Worm (Caenorhabditis elegans) whole organism, L4 larva: ENCODE measurements around the gene pepm-1.

Experiments
- D1046.2 ChIP-seq: fragments of 200-800 bp; sonication (Bioruptor generic); IDR thresholded peaks from 2 replicates; pipeline ENCODE4 v1.3.6; 2022; ENCODE audit warnings: missing genetic modification characterization, missing compliant biosample characterization
- F26F4.8 ChIP-seq: fragments of 200-800 bp; sonication (Bioruptor generic); conservative IDR thresholded peaks from 2 replicates; pipeline ENCODE4 v1.3.6; 2022; ENCODE audit warnings: missing genetic modification characterization, missing compliant biosample characterization
- Y105C5A.15 ChIP-seq: fragments of 200-800 bp; sonication (Bioruptor generic); IDR thresholded peaks from 2 replicates; pipeline ENCODE4 v1.3.6; 2022; ENCODE audit warnings: missing genetic modification characterization, missing compliant biosample characterization
- Y5F2A.4 ChIP-seq: fragments of 200-800 bp; sonication (Bioruptor generic); optimal IDR thresholded peaks from 2 replicates; lab custom pipeline; 2018; ENCODE audit warnings: mild to moderate bottlenecking, missing genetic modification characterization, missing compliant biosample characterization
- ZK337.2 ChIP-seq: fragments of 200-800 bp; sonication (Bioruptor generic); IDR thresholded peaks from 2 replicates; pipeline ENCODE4 v1.3.6; 2022; ENCODE audit warnings: missing genetic modification reagents, missing genetic modification characterization, missing compliant biosample characterization
- aha-1 ChIP-seq: fragments of 150-350 bp; peaks from one replicate; lab custom pipeline; 2014; ENCODE audit warnings: missing biosample characterization, missing genetic modification characterization
- ama-1 ChIP-seq: fragments of 150-350 bp; optimal IDR thresholded peaks from 2 replicates; lab custom pipeline; 2014; ENCODE audit warnings: inconsistent platforms, mixed read lengths
- arid-1 ChIP-seq: fragments of 200-800 bp; sonication (Bioruptor generic); conservative IDR thresholded peaks from 2 replicates; pipeline ENCODE4 v1.3.6; 2022; ENCODE audit warnings: missing genetic modification reagents, missing genetic modification characterization, missing compliant biosample characterization
- ceh-20 ChIP-seq: fragments of 200-800 bp; sonication (Bioruptor generic); IDR thresholded peaks from 2 replicates; pipeline ENCODE4 v1.3.6; 2022; ENCODE audit warnings: missing genetic modification reagents, missing genetic modification characterization, missing compliant biosample characterization
- ceh-32 ChIP-seq: sonication (generic microtip); optimal IDR thresholded peaks from 2 replicates; lab custom pipeline; 2016; ENCODE audit warnings: mild to moderate bottlenecking, missing genetic modification characterization, missing compliant biosample characterization; ENCODE audit not compliant: poor library complexity
- cey-2 ChIP-seq: sonication (generic microtip); optimal IDR thresholded peaks from 3 replicates; lab custom pipeline; 2017; ENCODE audit warnings: missing genetic modification characterization, mild to moderate bottlenecking, missing compliant biosample characterization, antibody characterized with exemption, borderline replicate concordance; ENCODE audit not compliant: insufficient read depth
- ctbp-1 ChIP-seq: fragments of 200-800 bp; sonication (Bioruptor generic); IDR thresholded peaks from 2 replicates; pipeline ENCODE4 v1.3.6; 2022; ENCODE audit warnings: missing genetic modification reagents, missing genetic modification characterization, missing compliant biosample characterization
- duxl-1 ChIP-seq: sonication (generic microtip); optimal IDR thresholded peaks from 2 replicates; lab custom pipeline; 2016; ENCODE audit warnings: mild to moderate bottlenecking, missing genetic modification characterization, moderate library complexity, missing compliant biosample characterization; ENCODE audit not compliant: poor library complexity
- dve-1 ChIP-seq: sonication (generic microtip); optimal IDR thresholded peaks from 2 replicates; lab custom pipeline; 2017; ENCODE audit warnings: antibody characterized with exemption, mild to moderate bottlenecking, missing genetic modification characterization, missing compliant biosample characterization; ENCODE audit not compliant: insufficient read depth
- egl-27 ChIP-seq: sonication (generic microtip); optimal IDR thresholded peaks from 3 replicates; lab custom pipeline; 2017; ENCODE audit warnings: missing biosample characterization, missing genetic modification reagents, missing genetic modification characterization
- fkh-10 ChIP-seq: fragments of 150-350 bp; optimal IDR thresholded peaks from 2 replicates; lab custom pipeline; 2014; ENCODE audit warnings: missing biosample characterization, missing genetic modification reagents, missing genetic modification characterization
- hif-1 ChIP-seq, 2 experiments: sonication (generic microtip); optimal IDR thresholded peaks; 2 replicates each; lab custom pipeline; 2016 to 2017; ENCODE audit warnings: missing compliant biosample characterization in 2 of 2, missing genetic modification characterization in 2 of 2, missing genetic modification reagents in 2 of 2, missing genotype in 2 of 2, mild to moderate bottlenecking in 1 of 2
- hlh-11 ChIP-seq: fragments of 200-800 bp; sonication (Bioruptor generic); optimal IDR thresholded peaks from 2 replicates; lab custom pipeline; 2018; ENCODE audit warnings: mild to moderate bottlenecking, missing genetic modification characterization, missing compliant biosample characterization
- lin-1 ChIP-seq: fragments of 200-800 bp; sonication (Bioruptor generic); IDR thresholded peaks from 2 replicates; pipeline ENCODE4 v1.3.6; 2022; ENCODE audit warnings: missing genetic modification reagents, missing genetic modification characterization, missing compliant biosample characterization
- lin-38 ChIP-seq: fragments of 200-800 bp; sonication (Bioruptor generic); IDR thresholded peaks from 2 replicates; pipeline ENCODE4 v1.3.6; 2022; ENCODE audit warnings: missing genetic modification reagents, missing genetic modification characterization, missing compliant biosample characterization
- lin-39 ChIP-seq: fragments of 150-350 bp; optimal IDR thresholded peaks from 2 replicates; lab custom pipeline; 2014; ENCODE audit warnings: missing biosample characterization, missing genetic modification reagents, missing genetic modification characterization
- lsy-2 ChIP-seq, 2 experiments: fragments of 150-350 bp in 1 of 2; sonication (generic microtip) in 1 of 2; optimal IDR thresholded peaks; 2 replicates each; lab custom pipeline; 2014 to 2017; ENCODE audit warnings: missing biosample characterization in 2 of 2, missing genetic modification characterization in 2 of 2
- madf-5 ChIP-seq, 2 experiments: fragments of 200-800 bp; sonication (Bioruptor generic); IDR thresholded peaks; 2 replicates each; pipeline ENCODE4 v1.3.6; 2022; ENCODE audit warnings: missing compliant biosample characterization in 2 of 2, missing genetic modification characterization in 2 of 2
- madf-9 ChIP-seq: fragments of 200-800 bp; sonication (Bioruptor generic); conservative IDR thresholded peaks from 2 replicates; pipeline ENCODE4 v1.3.6; 2022; ENCODE audit warnings: missing genetic modification reagents, missing genetic modification characterization, missing compliant biosample characterization
- mdl-1 ChIP-seq, 2 experiments: fragments of 150-350 bp in 1 of 2; sonication (generic microtip) in 1 of 2; optimal IDR thresholded peaks; 2 replicates each; lab custom pipeline; 2014 to 2017; ENCODE audit warnings: missing biosample characterization in 2 of 2, missing genetic modification characterization in 2 of 2
- mes-2 ChIP-seq: sonication (generic microtip); optimal IDR thresholded peaks from 2 replicates; lab custom pipeline; 2016; ENCODE audit warnings: missing genotype, mild to moderate bottlenecking, missing genetic modification characterization, missing compliant biosample characterization; ENCODE audit not compliant: poor library complexity, severe bottlenecking
- mxl-2 ChIP-seq: fragments of 200-800 bp; sonication (Bioruptor generic); conservative IDR thresholded peaks from 2 replicates; pipeline ENCODE4 v1.3.6; 2022; ENCODE audit warnings: missing genetic modification reagents, missing genetic modification characterization, missing compliant biosample characterization
- mxl-3 ChIP-seq: fragments of 200-800 bp; sonication (Bioruptor generic); optimal IDR thresholded peaks from 2 replicates; lab custom pipeline; 2018; ENCODE audit warnings: mild to moderate bottlenecking, missing genetic modification characterization, missing compliant biosample characterization
- nhr-11 ChIP-seq: fragments of 150-350 bp; optimal IDR thresholded peaks from 2 replicates; lab custom pipeline; 2014; ENCODE audit warnings: missing biosample characterization, missing genetic modification characterization
- nhr-237 ChIP-seq: sonication (generic microtip); optimal IDR thresholded peaks from 2 replicates; lab custom pipeline; 2017; ENCODE audit warnings: missing biosample characterization, missing genetic modification characterization
- nhr-25 ChIP-seq: sonication (generic microtip); optimal IDR thresholded peaks from 2 replicates; lab custom pipeline; 2017; ENCODE audit warnings: missing genetic modification characterization, mild to moderate bottlenecking, missing compliant biosample characterization, antibody characterized with exemption, moderate library complexity, borderline replicate concordance; ENCODE audit not compliant: insufficient read depth
- nhr-42 ChIP-seq: fragments of 200-800 bp; sonication (Bioruptor generic); IDR thresholded peaks from 2 replicates; pipeline ENCODE4 v1.3.6; 2022; ENCODE audit warnings: missing genetic modification characterization, missing compliant biosample characterization
- nhr-48 ChIP-seq: sonication (generic microtip); optimal IDR thresholded peaks from 2 replicates; lab custom pipeline; 2016; ENCODE audit warnings: mild to moderate bottlenecking, missing genetic modification characterization, missing compliant biosample characterization
- nhr-6 ChIP-seq: fragments of 150-350 bp; optimal IDR thresholded peaks from 2 replicates; lab custom pipeline; 2014; ENCODE audit warnings: missing biosample characterization, missing genetic modification characterization
- nhr-77 ChIP-seq: fragments of 150-350 bp; optimal IDR thresholded peaks from 2 replicates; lab custom pipeline; 2014; ENCODE audit warnings: missing biosample characterization, missing genetic modification characterization
- pha-4 ChIP-seq, 2 experiments: fragments of 150-350 bp in 1 of 2; fragments of 200-800 bp in 1 of 2; sonication (Bioruptor generic) in 1 of 2; IDR thresholded peaks in 1 of 2; optimal IDR thresholded peaks in 1 of 2; 2 replicates each; pipeline versions ENCODE4 v1.3.6 to Lab custom; 2014 to 2022; ENCODE audit warnings: missing genetic modification characterization in 2 of 2, missing genetic modification reagents in 2 of 2, missing biosample characterization in 1 of 2, missing compliant biosample characterization in 1 of 2
- rbr-2 ChIP-seq: sonication (generic microtip); optimal IDR thresholded peaks from 2 replicates; lab custom pipeline; 2016; ENCODE audit warnings: missing genotype, missing genetic modification characterization, missing compliant biosample characterization
- saeg-2 ChIP-seq: fragments of 200-800 bp; sonication (Bioruptor generic); IDR thresholded peaks from 2 replicates; pipeline ENCODE4 v1.3.6; 2022; ENCODE audit warnings: missing genetic modification reagents, missing genetic modification characterization, missing compliant biosample characterization
- skn-1 ChIP-seq: fragments of 150-350 bp; optimal IDR thresholded peaks from 2 replicates; lab custom pipeline; 2014; ENCODE audit warnings: missing biosample characterization, missing genetic modification characterization
- spr-3 ChIP-seq: fragments of 200-800 bp; sonication (Bioruptor generic); optimal IDR thresholded peaks from 2 replicates; lab custom pipeline; 2018; ENCODE audit warnings: mild to moderate bottlenecking, missing genetic modification characterization, missing compliant biosample characterization
- tra-1 ChIP-seq: fragments of 200-800 bp; sonication (Bioruptor generic); IDR thresholded peaks from 2 replicates; pipeline ENCODE4 v1.3.6; 2022; ENCODE audit warnings: missing genetic modification reagents, missing genetic modification characterization, missing compliant biosample characterization
- unc-130 ChIP-seq: sonication (generic microtip); optimal IDR thresholded peaks from 2 replicates; lab custom pipeline; 2016; ENCODE audit warnings: missing genetic modification reagents, missing genetic modification characterization, missing compliant biosample characterization
- unc-62 ChIP-seq, 3 experiments: fragments of 150-350 bp in 1 of 3; sonication (generic microtip); optimal IDR thresholded peaks in 2 of 3; peaks in 1 of 3; 1 replicate in 1 of 3; 2 replicates in 2 of 3; lab custom pipeline; 2014 to 2017; ENCODE audit warnings: missing biosample characterization in 3 of 3, missing genetic modification characterization in 3 of 3, missing genetic modification reagents in 3 of 3, missing genotype in 1 of 3
- zag-1 ChIP-seq: fragments of 150-350 bp; optimal IDR thresholded peaks from 2 replicates; lab custom pipeline; 2014; ENCODE audit warnings: missing biosample characterization, missing genetic modification characterization

The pepm-1 gene

DNA sequence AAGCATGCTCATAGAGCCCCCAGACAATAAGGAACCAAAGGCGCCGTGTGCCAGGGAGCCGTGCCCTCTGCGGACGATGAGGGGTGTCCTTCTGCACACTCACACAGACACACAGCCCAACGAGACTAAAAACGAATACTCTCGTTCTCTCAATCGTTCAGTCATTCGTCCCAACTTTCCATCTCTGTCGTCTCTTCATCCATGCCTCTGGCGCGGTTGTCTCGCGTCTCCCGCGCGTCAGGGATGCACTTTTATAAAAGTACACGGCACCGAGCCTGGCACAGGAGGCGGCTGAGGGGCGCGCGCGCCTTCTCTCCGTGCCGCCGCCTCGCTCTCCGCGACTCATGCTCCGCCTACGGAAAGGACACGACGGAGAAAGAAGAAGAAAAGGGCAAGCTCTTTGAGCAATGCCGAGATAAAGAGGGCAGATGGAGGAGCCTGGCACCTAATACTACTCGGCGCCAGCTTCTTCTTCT, 37.6 kb downstream of the pepm-1 start (continued):
- TF ChIP-seq saeg-2 (GFP tag; lab: Robert Waterston, UW) (0 out of 2 replicates have a peak, but pooled peaks have one; percentile 80), nhr-237 (tag; lab: Kevin White, UChicago) (no peak), lsy-2 (tag; optimal IDR thresholded peaks at IDR 0.05; lab: Kevin White, UChicago) (peak; percentile 65 to 79), nhr-77 (tag; lab: Kevin White, UChicago) (no peak), lin-1 (no peak), pha-4 (GFP tag; IDR thresholded peaks at IDR 0.05; lab: Robert Waterston, UW) (peak; percentile 74; the same call in 1 of the 2 replicates), pha-4 (tag; optimal IDR thresholded peaks at IDR 0.05; lab: Kevin White, UChicago) (no peak), nhr-25 (peak; percentile 22), lin-39 (no peak), ZK337.2 (GFP tag; lab: Robert Waterston, UW) (no peak), fkh-10 (GFP tag; lab: Kevin White, UChicago) (peak; percentile 52), mdl-1 (tag; optimal IDR thresholded peaks at IDR 0.05; lab: Kevin White, UChicago) (peak; percentile 87 to 92), nhr-42 (GFP tag; lab: Robert Waterston, UW) (0 out of 2 replicates have a peak, but pooled peaks have one; percentile 56), ceh-20 (GFP tag; lab: Robert Waterston, UW) (peak; percentile 66; the same call in 1 of the 2 replicates), hif-1 (tag; optimal IDR thresholded peaks at IDR 0.05; lab: Kevin White, UChicago) (peak in 1 of 2 experiments; percentile 82), skn-1 (tag; lab: Kevin White, UChicago) (no peak), aha-1 (tag; lab: Kevin White, UChicago) (peak; percentile 96), arid-1 (GFP tag; lab: Robert Waterston, UW) (peak; percentile 50; the same call in 1 of the 2 replicates), F26F4.8 (no peak), zag-1 (no peak), egl-27 (tag; lab: Kevin White, UChicago) (peak; percentile 58), unc-130 (GFP tag; lab: Kevin White, UChicago) (no peak), spr-3 (GFP tag; lab: Kevin White, UChicago) (peak; percentile 33), madf-5 (GFP tag; IDR thresholded peaks at IDR 0.05; lab: Robert Waterston, UW) (no peak), mxl-3 (GFP tag; lab: Kevin White, UChicago) (peak; percentile 76), ceh-32 (tag; lab: Kevin White, UChicago) (peak; percentile 65), nhr-11 (tag; lab: Kevin White, UChicago) (peak; percentile 64), unc-62 (GFP tag; optimal IDR thresholded peaks at IDR 0.05 in 1 of 2; lab: Kevin White, UChicago) (peak in 1 of 2 experiments; percentile 52), unc-62 (tag; optimal IDR thresholded peaks at IDR 0.05; lab: Kevin White, UChicago) (no peak), lin-38 (peak; percentile 55), ctbp-1 (GFP tag; lab: Robert Waterston, UW) (peak; percentile 90), Y5F2A.4 (GFP tag; lab: Kevin White, UChicago) (no peak), nhr-48 (tag; lab: Kevin White, UChicago) (peak; percentile 87), ama-1 (lab: Kevin White, UChicago) (no peak), madf-9 (GFP tag; lab: Robert Waterston, UW) (peak; percentile 99)

DNA sequence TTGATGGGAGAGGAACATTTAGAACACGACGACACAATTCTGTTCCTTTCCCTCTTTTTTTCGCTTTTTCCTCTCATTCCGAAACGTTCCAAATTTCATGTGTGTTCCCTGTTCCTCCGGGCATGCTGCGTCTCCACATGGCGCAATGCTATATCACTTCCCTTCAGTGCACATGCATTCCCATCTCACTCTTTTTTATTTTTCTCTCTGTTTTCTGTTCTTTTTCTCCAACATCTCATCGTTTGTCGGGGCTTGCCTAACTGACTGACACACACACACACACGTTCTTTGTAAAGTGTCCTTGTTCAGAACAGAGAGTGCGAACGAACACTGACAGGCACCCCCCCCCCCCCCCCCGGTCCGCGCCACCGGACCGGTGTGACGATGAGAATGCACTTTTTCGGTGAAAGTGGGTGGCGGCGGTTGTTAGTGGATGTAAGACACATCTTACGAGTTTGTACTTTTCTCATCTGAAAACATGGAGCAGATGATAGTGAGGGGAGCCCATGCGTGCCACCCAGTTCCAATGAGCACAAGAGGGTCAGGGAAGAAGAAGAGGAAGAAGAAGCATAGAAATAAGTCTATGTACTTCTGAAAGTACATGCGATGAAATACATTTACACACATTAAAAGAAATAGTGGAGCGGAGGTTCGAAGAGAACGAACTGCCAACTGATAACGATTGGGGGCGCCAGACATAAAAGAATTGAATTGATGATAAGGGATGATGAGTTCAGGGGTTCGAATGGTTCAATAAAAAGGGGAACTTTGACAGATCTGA, 39.6 kb downstream of the pepm-1 start:
- no peak for TF ChIP-seq arid-1 (GFP tag; lab: Robert Waterston, UW)
- peak; percentile 55 for TF ChIP-seq ceh-20 (GFP tag; lab: Robert Waterston, UW)
- peak; percentile 90 for TF ChIP-seq nhr-25
- peak in 1 of 2 experiments; percentile 52 for TF ChIP-seq hif-1 (tag; optimal IDR thresholded peaks at IDR 0.05; lab: Kevin White, UChicago)
- TF ChIP-seq egl-27 (tag; lab: Kevin White, UChicago), result no peak
- TF ChIP-seq duxl-1 (tag; lab: Kevin White, UChicago), result peak; percentile 57
- TF ChIP-seq tra-1 (GFP tag; lab: Robert Waterston, UW), result 0 out of 2 replicates have a peak, but pooled peaks have one; percentile 46
- peak; percentile 90 for TF ChIP-seq hlh-11 (tag; lab: Kevin White, UChicago)
- no peak for TF ChIP-seq D1046.2 (GFP tag; lab: Robert Waterston, UW)
- peak; percentile 95 for TF ChIP-seq aha-1 (tag; lab: Kevin White, UChicago)
- peak; percentile 65 for TF ChIP-seq mes-2 (tag; lab: Kevin White, UChicago)
- no peak for TF ChIP-seq pha-4 (GFP tag; IDR thresholded peaks at IDR 0.05; lab: Robert Waterston, UW)
- no peak for TF ChIP-seq pha-4 (tag; optimal IDR thresholded peaks at IDR 0.05; lab: Kevin White, UChicago)
- no peak for TF ChIP-seq mxl-2 (GFP tag; lab: Robert Waterston, UW)
- no peak for TF ChIP-seq Y105C5A.15 (GFP tag; lab: Robert Waterston, UW)
- peak; percentile 74 for TF ChIP-seq cey-2
- TF ChIP-seq rbr-2 (tag; lab: Kevin White, UChicago), result peak; percentile 58
- peak; percentile 76 for TF ChIP-seq nhr-6 (tag; lab: Kevin White, UChicago)
- peak; percentile 41 for TF ChIP-seq dve-1 (tag; lab: Kevin White, UChicago)
- 0 out of 2 replicates have a peak, but pooled peaks have one; percentile 10 for TF ChIP-seq lin-1
- TF ChIP-seq ctbp-1 (GFP tag; lab: Robert Waterston, UW), result peak; percentile 56; the same call in 1 of the 2 replicates
